Worm (Caenorhabditis elegans) whole organism, L3 larva: ENCODE measurements around the gene ttr-5.
A peak's percentile ranks its signal among the peaks of the same experiment; 100 is the strongest.

Experiments used
- aly-2 ChIP-seq: fragments of 150-350 bp; optimal IDR thresholded peaks from 2 replicates; lab custom pipeline; 2014; ENCODE audit warnings: missing biosample characterization, missing genetic modification characterization
- ama-1 ChIP-seq: fragments of 150-350 bp; optimal IDR thresholded peaks from 2 replicates; lab custom pipeline; 2018
- ceh-16 ChIP-seq: sonication (generic microtip); optimal IDR thresholded peaks from 2 replicates; lab custom pipeline; 2017; ENCODE audit warnings: missing biosample characterization, missing genetic modification characterization
- ceh-28 ChIP-seq: fragments of 150-350 bp; optimal IDR thresholded peaks from 2 replicates; lab custom pipeline; 2014; ENCODE audit warnings: missing biosample characterization, missing genetic modification reagents, missing genetic modification characterization
- ceh-82 ChIP-seq: fragments of 150-350 bp; optimal IDR thresholded peaks from 2 replicates; lab custom pipeline; 2014; ENCODE audit warnings: missing biosample characterization, missing genetic modification characterization
- ceh-9 ChIP-seq: sonication (generic microtip); optimal IDR thresholded peaks from 2 replicates; lab custom pipeline; 2018; ENCODE audit warnings: missing biosample characterization, missing genetic modification characterization
- daf-12 ChIP-seq: fragments of 150-350 bp; optimal IDR thresholded peaks from 2 replicates; lab custom pipeline; 2014; ENCODE audit warnings: missing biosample characterization, missing genetic modification reagents, missing genetic modification characterization
- egl-27 ChIP-seq: sonication (generic microtip); optimal IDR thresholded peaks from 4 replicates; lab custom pipeline; 2017; ENCODE audit warnings: missing biosample characterization, missing genetic modification reagents, missing genetic modification characterization
- egl-5 ChIP-seq: fragments of 150-350 bp; optimal IDR thresholded peaks from 2 replicates; lab custom pipeline; 2017; ENCODE audit warnings: missing biosample characterization, missing genetic modification reagents, missing genetic modification characterization, inconsistent platforms
- elt-1 ChIP-seq: fragments of 150-350 bp; optimal IDR thresholded peaks from 2 replicates; lab custom pipeline; 2014; ENCODE audit warnings: missing biosample characterization, missing genetic modification characterization
- elt-2 ChIP-seq: sonication (generic microtip); optimal IDR thresholded peaks from 2 replicates; lab custom pipeline; 2016; ENCODE audit warnings: missing genetic modification reagents, mild to moderate bottlenecking, missing genetic modification characterization, missing compliant biosample characterization
- elt-3 ChIP-seq, 3 experiments: fragments of 150-350 bp in 1 of 3; sonication (generic microtip) in 2 of 3; optimal IDR thresholded peaks; 2 replicates in 2 of 3; 4 replicates in 1 of 3; lab custom pipeline; 2014 to 2017; ENCODE audit warnings: missing biosample characterization in 3 of 3, missing genetic modification characterization in 3 of 3
- eor-1 ChIP-seq, 2 experiments: fragments of 150-350 bp; optimal IDR thresholded peaks; 2 replicates each; lab custom pipeline; 2014 to 2018; ENCODE audit warnings: missing biosample characterization in 2 of 2, missing genetic modification characterization in 2 of 2
- fkh-10 ChIP-seq: sonication (generic microtip); optimal IDR thresholded peaks from 2 replicates; lab custom pipeline; 2017; ENCODE audit warnings: missing biosample characterization, missing genetic modification reagents, missing genetic modification characterization
- hmg-11 ChIP-seq: sonication (generic microtip); optimal IDR thresholded peaks from 2 replicates; lab custom pipeline; 2016; ENCODE audit warnings: missing genetic modification characterization, missing compliant biosample characterization
- jun-1 ChIP-seq: fragments of 150-350 bp; optimal IDR thresholded peaks from 2 replicates; lab custom pipeline; 2014; ENCODE audit warnings: missing biosample characterization, missing genetic modification reagents, missing genetic modification characterization
- mdl-1 ChIP-seq: fragments of 150-350 bp; optimal IDR thresholded peaks from 2 replicates; lab custom pipeline; 2014; ENCODE audit warnings: missing biosample characterization, missing genetic modification characterization
- mml-1 ChIP-seq: fragments of 150-350 bp; sonication (generic microtip); optimal IDR thresholded peaks from 3 replicates; lab custom pipeline; 2014; ENCODE audit warnings: missing biosample characterization, missing genetic modification characterization
- nfya-1 ChIP-seq: sonication (generic microtip); optimal IDR thresholded peaks from 2 replicates; lab custom pipeline; 2017; ENCODE audit warnings: missing genetic modification characterization, mild to moderate bottlenecking, missing compliant biosample characterization, antibody characterized with exemption, moderate library complexity; ENCODE audit not compliant: insufficient read depth
- nhr-11 ChIP-seq: fragments of 150-350 bp; optimal IDR thresholded peaks from 2 replicates; lab custom pipeline; 2014; ENCODE audit warnings: missing biosample characterization, missing genetic modification characterization
- nhr-12 ChIP-seq: fragments of 150-350 bp; optimal IDR thresholded peaks from 2 replicates; lab custom pipeline; 2014; ENCODE audit warnings: missing biosample characterization, missing genetic modification characterization
- nhr-23 ChIP-seq: fragments of 150-350 bp; optimal IDR thresholded peaks from 2 replicates; lab custom pipeline; 2014; ENCODE audit warnings: missing biosample characterization, missing genetic modification reagents, missing genetic modification characterization
- nhr-25 ChIP-seq: sonication (generic microtip); optimal IDR thresholded peaks from 2 replicates; lab custom pipeline; 2017; ENCODE audit warnings: missing biosample characterization, missing genetic modification characterization
- nhr-28 ChIP-seq: fragments of 150-350 bp; optimal IDR thresholded peaks from 2 replicates; lab custom pipeline; 2014; ENCODE audit warnings: missing biosample characterization, missing genetic modification characterization
- nhr-67 ChIP-seq: fragments of 150-350 bp; optimal IDR thresholded peaks from 2 replicates; lab custom pipeline; 2014; ENCODE audit warnings: missing biosample characterization, missing genetic modification characterization
- nhr-77 ChIP-seq: fragments of 150-350 bp; optimal IDR thresholded peaks from 2 replicates; lab custom pipeline; 2014; ENCODE audit warnings: missing biosample characterization, missing genetic modification characterization
- pqm-1 ChIP-seq: fragments of 150-350 bp; optimal IDR thresholded peaks from 2 replicates; lab custom pipeline; 2017; ENCODE audit warnings: missing biosample characterization, missing genetic modification characterization, inconsistent platforms
- snpc-4 ChIP-seq: fragments of 150-350 bp; optimal IDR thresholded peaks from 2 replicates; lab custom pipeline; 2014; ENCODE audit warnings: missing biosample characterization, missing genetic modification characterization
- tbx-2 ChIP-seq: sonication (generic microtip); optimal IDR thresholded peaks from 2 replicates; lab custom pipeline; 2016; ENCODE audit warnings: mild to moderate bottlenecking, missing genetic modification characterization, missing compliant biosample characterization
- unc-62 ChIP-seq: fragments of 150-350 bp; sonication (generic microtip); optimal IDR thresholded peaks from 4 replicates; lab custom pipeline; 2014; ENCODE audit warnings: missing biosample characterization, missing genetic modification reagents, missing genetic modification characterization
- zag-1 ChIP-seq: fragments of 150-350 bp; optimal IDR thresholded peaks from 2 replicates; lab custom pipeline; 2014; ENCODE audit warnings: missing biosample characterization, missing genetic modification characterization

ttr-5 gene

DNA sequence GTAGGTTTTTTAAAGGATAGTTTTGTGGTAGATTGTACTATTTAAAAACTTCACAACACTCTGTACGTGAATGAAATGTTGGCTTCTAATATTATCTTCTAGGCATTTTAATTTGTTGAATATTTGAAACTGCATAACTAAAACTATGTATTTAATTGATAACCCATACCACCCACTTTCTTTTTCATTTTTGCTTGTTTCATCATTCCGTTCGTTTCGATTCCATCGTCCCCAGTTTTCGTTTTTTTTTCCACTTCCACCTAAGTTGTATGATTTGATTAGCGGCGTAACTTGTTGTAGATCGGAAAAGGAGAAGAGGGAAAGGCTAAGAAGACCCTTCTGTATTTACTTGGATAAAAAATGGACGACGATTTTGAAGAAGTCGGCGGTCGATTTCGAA lies 30.2 kb upstream of the ttr-5 start, which contains the start of gene K01B6.3:
TSS of gene K01B6.3 (plus strand) at position 301 of the 400 bp plus-strand sequence.
- TF ChIP-seq nhr-77 (tag; lab: Kevin White, UChicago) (no peak), elt-3 (tag; optimal IDR thresholded peaks at IDR 0.05; lab: Kevin White, UChicago) (no peak), nhr-23 (tag; lab: Kevin White, UChicago) (no peak), hmg-11 (tag; lab: Kevin White, UChicago) (no peak), mdl-1 (tag; lab: Kevin White, UChicago) (no peak), ceh-82 (tag; lab: Kevin White, UChicago) (no peak), nhr-28 (tag; lab: Kevin White, UChicago) (no peak), jun-1 (tag; lab: Kevin White, UChicago) (no peak), pqm-1 (tag; lab: Kevin White, UChicago) (no peak), ceh-16 (no peak), nhr-67 (tag; lab: Kevin White, UChicago) (no peak), elt-2 (tag; lab: Kevin White, UChicago) (no peak)

DNA sequence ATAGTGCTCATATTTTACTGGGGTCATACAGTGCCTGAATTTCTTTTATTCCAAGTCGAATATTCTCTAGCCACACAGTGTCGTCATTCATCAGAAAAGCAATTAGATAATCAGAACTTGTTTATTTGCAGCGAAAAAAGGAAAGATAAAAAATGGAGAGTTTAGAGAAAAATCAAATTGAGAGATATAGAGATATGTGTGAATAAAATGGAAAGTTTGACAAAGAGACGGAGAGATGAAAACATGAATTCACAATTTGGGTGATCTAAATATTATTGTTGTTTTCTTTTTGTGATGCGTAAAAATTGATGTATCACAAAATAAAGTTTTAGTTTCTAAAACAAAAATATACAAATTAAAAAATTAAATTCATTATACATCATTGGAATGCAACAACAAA lies 29.4 kb upstream of the ttr-5 start:
- TF ChIP-seq nhr-23 (tag; lab: Kevin White, UChicago): peak; percentile 29
- TF ChIP-seq nhr-25 (tag; lab: Kevin White, UChicago): peak; percentile 17
- no peak for TF ChIP-seq egl-27 (tag; lab: Kevin White, UChicago)

DNA sequence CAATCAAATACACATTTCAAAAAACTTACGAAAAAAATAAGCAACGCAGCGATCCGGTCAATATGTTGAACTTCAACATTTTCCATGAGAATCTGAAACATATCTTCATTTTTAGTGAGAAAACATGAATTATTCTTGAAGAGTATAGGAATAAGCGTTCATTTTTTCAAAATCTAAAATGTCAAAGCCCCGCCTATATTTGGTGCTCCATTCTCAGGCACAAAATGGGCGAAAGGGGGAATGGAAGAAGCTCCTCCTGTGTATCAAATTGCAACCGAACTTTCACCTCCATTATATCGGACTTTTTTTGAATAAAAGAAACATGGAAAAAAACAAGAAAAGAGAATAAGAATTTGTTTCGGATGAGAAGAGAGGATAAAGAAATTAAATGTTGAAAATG lies 23.5 kb upstream of the ttr-5 start, which contains the start of gene srx-45:
TSS of gene srx-45 (minus strand) at position 101 of the 400 bp plus-strand sequence.
- TF ChIP-seq eor-1 (tag; optimal IDR thresholded peaks at IDR 0.05; lab: Kevin White, UChicago) (no peak), nhr-77 (tag; lab: Kevin White, UChicago) (no peak), nfya-1 (no peak), jun-1 (tag; lab: Kevin White, UChicago) (no peak), elt-1 (tag; lab: Kevin White, UChicago) (no peak)

- TF ChIP-seq ceh-16 (no peak), pqm-1 (tag; lab: Kevin White, UChicago) (no peak), egl-27 (tag; lab: Kevin White, UChicago) (no peak), mdl-1 (tag; lab: Kevin White, UChicago) (no peak), eor-1 (tag; optimal IDR thresholded peaks at IDR 0.05; lab: Kevin White, UChicago) (no peak), nhr-12 (tag; lab: Kevin White, UChicago) (no peak), nhr-11 (tag; lab: Kevin White, UChicago) (peak; percentile 76)
These were observed 20.3 kb upstream of the ttr-5 start for ce11 chrIII:9309840-9310239.

DNA sequence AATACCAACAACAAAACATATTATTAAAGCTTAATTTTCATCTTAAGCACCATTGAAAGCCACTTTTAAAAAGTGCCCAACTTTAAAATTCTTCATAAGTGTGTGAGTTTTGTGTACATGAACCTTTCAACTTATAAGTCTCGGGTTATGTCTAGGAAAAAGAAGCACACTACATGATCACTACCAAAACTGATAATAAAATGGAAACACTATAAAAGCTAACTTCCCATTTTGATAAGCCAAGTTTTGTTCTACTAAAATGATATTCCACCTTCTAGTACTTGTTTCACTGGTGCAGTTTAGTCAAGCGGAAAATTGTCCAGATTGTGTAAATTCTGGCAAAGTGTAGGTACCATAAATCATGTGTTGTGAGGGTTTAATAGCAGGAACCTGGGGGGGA lies 15.6 kb upstream of the ttr-5 start, which contains the start of gene C40H1.8:
TSS of gene C40H1.8 (plus strand) at position 242 of the 400 bp plus-strand sequence.
- no peak for TF ChIP-seq nhr-12 (tag; lab: Kevin White, UChicago)
- no peak for TF ChIP-seq zag-1 (tag; lab: Kevin White, UChicago)
- no peak for TF ChIP-seq unc-62 (GFP tag; lab: Kevin White, UChicago)
- no peak for TF ChIP-seq ceh-28 (tag; lab: Kevin White, UChicago)
- TF ChIP-seq elt-2 (tag; lab: Kevin White, UChicago): peak; percentile 51

DNA sequence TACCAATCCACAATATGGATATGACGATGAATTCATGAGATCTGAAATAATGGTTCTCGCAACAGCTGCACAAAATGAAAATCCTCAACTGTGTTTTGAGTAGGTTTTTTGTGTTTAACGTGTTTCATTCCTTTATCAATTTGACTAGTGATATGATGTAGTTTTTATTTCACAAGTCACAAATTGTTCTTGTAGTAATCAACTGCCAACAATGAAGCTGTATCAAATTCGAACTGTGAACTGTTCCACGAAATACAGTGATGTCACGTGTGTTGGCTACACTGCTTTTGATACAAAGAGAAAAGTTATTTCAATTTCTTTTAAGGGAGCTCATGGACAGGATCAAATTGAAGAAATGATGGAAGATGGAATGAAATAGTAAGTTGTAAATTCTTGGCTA lies 14.9 kb upstream of the ttr-5 start:
- TF ChIP-seq elt-2 (tag; lab: Kevin White, UChicago) (peak; percentile 67), mml-1 (tag; lab: Kevin White, UChicago) (no peak), aly-2 (tag; lab: Kevin White, UChicago) (no peak), egl-27 (tag; lab: Kevin White, UChicago) (no peak), tbx-2 (tag; lab: Kevin White, UChicago) (no peak), pqm-1 (tag; lab: Kevin White, UChicago) (peak; percentile 24), ceh-9 (tag; lab: Kevin White, UChicago) (no peak), snpc-4 (tag; lab: Kevin White, UChicago) (no peak), elt-1 (tag; lab: Kevin White, UChicago) (no peak), nhr-28 (tag; lab: Kevin White, UChicago) (no peak)

DNA sequence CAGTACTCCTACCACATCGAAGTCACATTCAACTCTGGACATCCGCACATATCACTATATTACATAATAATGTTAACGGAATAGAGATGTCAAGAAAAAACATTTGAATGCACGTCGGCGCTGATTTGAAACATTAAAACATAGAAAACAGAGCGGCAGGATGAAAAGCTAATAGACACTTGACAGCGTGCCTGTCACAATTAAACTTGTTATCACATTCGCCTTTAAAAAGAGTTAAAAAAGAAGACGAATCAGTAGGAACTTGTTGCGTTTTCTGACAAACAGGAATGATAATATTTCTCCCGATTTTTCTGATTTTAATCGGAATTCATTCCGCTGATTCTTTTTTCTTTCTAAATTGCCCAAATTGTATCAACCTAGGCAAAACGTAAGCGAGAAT lies 12.5 kb upstream of the ttr-5 start:
- no peak for TF ChIP-seq nhr-11 (tag; lab: Kevin White, UChicago)
- TF ChIP-seq daf-12 (tag; lab: Kevin White, UChicago): no peak
- TF ChIP-seq ama-1 (lab: Kevin White, UChicago): no peak
- TF ChIP-seq fkh-10: no peak
- no peak for TF ChIP-seq egl-5
- peak; percentile 70 for TF ChIP-seq elt-2 (tag; lab: Kevin White, UChicago)
- TF ChIP-seq, all 47 proteins: peak for 1
